Fruit fly (Drosophila melanogaster) whole organism: Measurements from ENCODE around the gene CG10587.

Source experiments
- CG8478 ChIP-seq: fragments of >200 bp; optimal IDR thresholded peaks from 2 replicates; lab custom pipeline; 2018; ENCODE audit warnings: inconsistent platforms
- EcR ChIP-seq, 2 experiments: fragments of >200 bp; optimal IDR thresholded peaks; 2 replicates each; lab custom pipeline; 2017; ENCODE audit warnings: missing biosample characterization in 2 of 2, missing genetic modification characterization in 2 of 2, missing genetic modification reagents in 2 of 2
- pan ChIP-seq: fragments of >200 bp; optimal IDR thresholded peaks from 2 replicates; lab custom pipeline; 2017
- psq ChIP-seq: fragments of >200 bp; optimal IDR thresholded peaks from 2 replicates; lab custom pipeline; 2017
- usp ChIP-seq: fragments of >200 bp; optimal IDR thresholded peaks from 2 replicates; lab custom pipeline; 2017; ENCODE audit warnings: missing biosample characterization, missing genetic modification characterization, mixed read lengths

dm6 chr3L:20981724-20982123 is 19.4 kb upstream of the CG10587 start:
- TF ChIP-seq pan (lab: Kevin White, UChicago) (no peak), psq (lab: Kevin White, UChicago) (no peak), EcR (GFP tag; optimal IDR thresholded peaks at IDR 0.05; lab: Kevin White, UChicago) (no peak), usp (GFP tag; lab: Kevin White, UChicago) (no peak), CG8478 (lab: Kevin White, UChicago) (no peak)
